Fruit fly (Drosophila melanogaster) whole organism, embryonic: ENCODE data around the gene CG14958.

Experiments used
- Atf-2 ChIP-seq: fragments of 200-800 bp; sonication (Bioruptor generic); optimal IDR thresholded peaks from 2 replicates; lab custom pipeline; 2016; ENCODE audit warnings: missing biosample characterization, missing genetic modification characterization
- CG10321 ChIP-seq: fragments of 200-800 bp; sonication (Bioruptor generic); IDR thresholded peaks from 2 replicates; pipeline ENCODE4 v1.3.6; 2022; ENCODE audit warnings: missing biosample characterization, missing genetic modification characterization
- CG12071 ChIP-seq: fragments of 200-800 bp; sonication (Bioruptor generic); optimal IDR thresholded peaks from 3 replicates; lab custom pipeline; 2018; ENCODE audit warnings: missing biosample characterization, mild to moderate bottlenecking, missing genetic modification characterization
- CG12155 ChIP-seq: fragments of 200-800 bp; sonication (Bioruptor generic); optimal IDR thresholded peaks from 3 replicates; lab custom pipeline; 2016; ENCODE audit warnings: missing biosample characterization, missing genetic modification characterization
- CG13424 ChIP-seq: fragments of 200-800 bp; sonication (Bioruptor generic); optimal IDR thresholded peaks from 2 replicates; lab custom pipeline; 2019; ENCODE audit warnings: missing biosample characterization, mild to moderate bottlenecking, missing genetic modification characterization, moderate library complexity
- CG14014 ChIP-seq: fragments of 200-800 bp; sonication (Bioruptor generic); IDR thresholded peaks from 2 replicates; pipeline ENCODE4 v1.3.6; 2022; ENCODE audit warnings: missing biosample characterization, missing genetic modification characterization
- CG15479 ChIP-seq: fragments of 200-800 bp; sonication (Bioruptor generic); optimal IDR thresholded peaks from 3 replicates; lab custom pipeline; 2019; ENCODE audit warnings: missing biosample characterization, mild to moderate bottlenecking, missing genetic modification characterization, moderate library complexity
- CG16815 ChIP-seq: fragments of 200-800 bp; sonication (Bioruptor generic); optimal IDR thresholded peaks from 3 replicates; lab custom pipeline; 2017; ENCODE audit warnings: missing biosample characterization, mild to moderate bottlenecking, missing genetic modification characterization
- CG17361 ChIP-seq: fragments of 200-800 bp; sonication (Bioruptor generic); IDR thresholded peaks from 3 replicates; pipeline ENCODE4 v1.3.6; 2022; ENCODE audit warnings: missing biosample characterization, missing genetic modification characterization
- CG17829 ChIP-seq: fragments of 200-800 bp; optimal IDR thresholded peaks from 2 replicates; lab custom pipeline; 2019; ENCODE audit warnings: missing biosample characterization, mild to moderate bottlenecking, missing genetic modification characterization, moderate library complexity
- CG30020 ChIP-seq: fragments of 200-800 bp; optimal IDR thresholded peaks from 2 replicates; lab custom pipeline; 2019; ENCODE audit warnings: missing biosample characterization, mild to moderate bottlenecking, missing genetic modification characterization, moderate library complexity
- CG30403 ChIP-seq: fragments of 200-800 bp; sonication (Bioruptor generic); optimal IDR thresholded peaks from 3 replicates; lab custom pipeline; 2016; ENCODE audit warnings: missing biosample characterization, missing genetic modification characterization
- CG3995 ChIP-seq: fragments of 200-800 bp; sonication (Bioruptor generic); optimal IDR thresholded peaks from 3 replicates; lab custom pipeline; 2016; ENCODE audit warnings: missing biosample characterization, missing genetic modification characterization
- CG42726 ChIP-seq: fragments of 200-800 bp; sonication (Bioruptor generic); IDR thresholded peaks from 2 replicates; pipeline ENCODE4 v1.3.6; 2022; ENCODE audit warnings: missing biosample characterization, missing genetic modification characterization; ENCODE audit not compliant: partially characterized antibody
- CG4328 ChIP-seq: fragments of 200-800 bp; sonication (Bioruptor generic); optimal IDR thresholded peaks from 3 replicates; lab custom pipeline; 2017; ENCODE audit warnings: missing biosample characterization, missing genetic modification reagents, missing genetic modification characterization
- CG43689 ChIP-seq: fragments of 200-800 bp; sonication (Bioruptor generic); IDR thresholded peaks from 2 replicates; pipeline ENCODE4 v1.3.6; 2022; ENCODE audit warnings: missing biosample characterization, missing genetic modification characterization
- CG7357 ChIP-seq: fragments of 200-800 bp; sonication (Bioruptor generic); IDR thresholded peaks from 3 replicates; pipeline ENCODE4 v1.3.6; 2022; ENCODE audit warnings: missing biosample characterization, missing genetic modification characterization
- CG9727 ChIP-seq: fragments of 200-800 bp; sonication (Bioruptor generic); optimal IDR thresholded peaks from 3 replicates; lab custom pipeline; 2017; ENCODE audit warnings: missing biosample characterization, mild to moderate bottlenecking, missing genetic modification characterization
- CG9876 ChIP-seq: fragments of 200-800 bp; sonication (Bioruptor generic); optimal IDR thresholded peaks from 2 replicates; lab custom pipeline; 2016; ENCODE audit warnings: missing biosample characterization, missing genetic modification characterization
- D ChIP-seq, 2 experiments: fragments of 200-800 bp in 1 of 2; fragments of >200 bp in 1 of 2; sonication (Bioruptor generic) in 1 of 2; optimal IDR thresholded peaks; 2 replicates in 1 of 2; 3 replicates in 1 of 2; lab custom pipeline; 2017; ENCODE audit warnings: mild to moderate bottlenecking in 1 of 2, missing biosample characterization in 1 of 2, missing genetic modification characterization in 1 of 2, missing genetic modification reagents in 1 of 2
- D19B ChIP-seq: fragments of 200-800 bp; sonication (Bioruptor generic); optimal IDR thresholded peaks from 2 replicates; lab custom pipeline; 2017; ENCODE audit warnings: missing biosample characterization, mild to moderate bottlenecking, missing genetic modification characterization
- Dbx ChIP-seq: fragments of 200-800 bp; sonication (Bioruptor generic); IDR thresholded peaks from 3 replicates; pipeline ENCODE4 v1.3.6; 2022; ENCODE audit warnings: missing biosample characterization, missing genetic modification characterization
- Dfd ChIP-seq, 2 experiments: fragments of >200 bp; optimal IDR thresholded peaks; 2 replicates each; lab custom pipeline; 2017; ENCODE audit warnings: missing biosample characterization in 2 of 2, missing genetic modification characterization in 2 of 2
- Dll ChIP-seq: fragments of 200-800 bp; sonication (Bioruptor generic); IDR thresholded peaks from 4 replicates; pipeline ENCODE4 v1.3.6; 2022; ENCODE audit warnings: missing biosample characterization, missing genetic modification characterization; ENCODE audit not compliant: partially characterized antibody
- Dref ChIP-seq: fragments of 200-800 bp; sonication (Bioruptor generic); IDR thresholded peaks from 2 replicates; pipeline ENCODE4 v1.3.6; 2022; ENCODE audit warnings: missing biosample characterization, missing genetic modification characterization
- Fer1 ChIP-seq: fragments of 200-800 bp; sonication (Bioruptor generic); optimal IDR thresholded peaks from 2 replicates; lab custom pipeline; 2017; ENCODE audit warnings: missing biosample characterization, mild to moderate bottlenecking, missing genetic modification characterization
- Lpt ChIP-seq: fragments of >200 bp; optimal IDR thresholded peaks from 2 replicates; lab custom pipeline; 2018; ENCODE audit warnings: missing biosample characterization, missing genetic modification characterization
- Scr ChIP-seq: fragments of 200-800 bp; sonication (Bioruptor generic); IDR thresholded peaks from 2 replicates; pipeline ENCODE4 v1.3.6; 2022; ENCODE audit warnings: missing biosample characterization, missing genetic modification characterization; ENCODE audit not compliant: partially characterized antibody
- Trl ChIP-seq, 3 experiments: fragments of >200 bp in 2 of 3; fragments of 200-800 bp in 1 of 3; sonication (Bioruptor generic) in 1 of 3; optimal IDR thresholded peaks; 2 replicates in 1 of 3; 3 replicates in 2 of 3; lab custom pipeline; 2016 to 2017; ENCODE audit warnings: missing biosample characterization in 1 of 3, missing genetic modification characterization in 1 of 3
- Xrp1 ChIP-seq: fragments of 200-800 bp; sonication (Bioruptor generic); IDR thresholded peaks from 2 replicates; pipeline ENCODE4 v1.3.6; 2022; ENCODE audit warnings: missing biosample characterization, missing genetic modification characterization
- az2 ChIP-seq: fragments of 200-800 bp; sonication (Bioruptor generic); optimal IDR thresholded peaks from 3 replicates; lab custom pipeline; 2016; ENCODE audit warnings: missing biosample characterization, missing genetic modification characterization
- cwo ChIP-seq: fragments of 200-800 bp; sonication (Bioruptor generic); optimal IDR thresholded peaks from 3 replicates; lab custom pipeline; 2017; ENCODE audit warnings: missing biosample characterization, missing genetic modification characterization, mild to moderate bottlenecking, moderate library complexity, missing genetic modification reagents
- da ChIP-seq: fragments of 200-800 bp; sonication (Bioruptor generic); optimal IDR thresholded peaks from 2 replicates; lab custom pipeline; 2016; ENCODE audit warnings: missing biosample characterization, missing genetic modification characterization
- danr ChIP-seq: fragments of 200-800 bp; sonication (Bioruptor generic); IDR thresholded peaks from 2 replicates; pipeline ENCODE4 v1.3.6; 2022; ENCODE audit warnings: missing biosample characterization, missing genetic modification characterization
- ken ChIP-seq: fragments of 200-800 bp; sonication (Bioruptor generic); IDR thresholded peaks from 3 replicates; pipeline ENCODE4 v1.3.6; 2022; ENCODE audit warnings: missing biosample characterization, missing genetic modification characterization
- knrl ChIP-seq: fragments of 200-800 bp; sonication (Bioruptor generic); IDR thresholded peaks from 3 replicates; pipeline ENCODE4 v1.3.6; 2022; ENCODE audit warnings: missing biosample characterization, missing genetic modification characterization; ENCODE audit not compliant: partially characterized antibody
- lilli ChIP-seq: fragments of 200-800 bp; sonication (Bioruptor generic); optimal IDR thresholded peaks from 3 replicates; lab custom pipeline; 2016; ENCODE audit warnings: missing biosample characterization, missing genetic modification characterization
- nerfin-1 ChIP-seq: fragments of 200-800 bp; sonication (Bioruptor generic); optimal IDR thresholded peaks from 3 replicates; lab custom pipeline; 2019; ENCODE audit warnings: missing biosample characterization, mild to moderate bottlenecking, missing genetic modification characterization, moderate library complexity
- run ChIP-seq: fragments of 200-800 bp; sonication (Bioruptor generic); optimal IDR thresholded peaks from 3 replicates; lab custom pipeline; 2018; ENCODE audit warnings: missing biosample characterization, mild to moderate bottlenecking, missing genetic modification characterization
- slou ChIP-seq: fragments of 200-800 bp; sonication (Bioruptor generic); optimal IDR thresholded peaks from 3 replicates; lab custom pipeline; 2016; ENCODE audit warnings: missing biosample characterization, missing genetic modification characterization
- stc ChIP-seq: fragments of 200-800 bp; sonication (Bioruptor generic); IDR thresholded peaks from 2 replicates; pipeline ENCODE4 v1.3.6; 2022; ENCODE audit warnings: missing biosample characterization, missing genetic modification characterization
- tna ChIP-seq: fragments of 200-800 bp; sonication (Bioruptor generic); IDR thresholded peaks from 2 replicates; pipeline ENCODE4 v1.3.6; 2022; ENCODE audit warnings: missing biosample characterization, missing genetic modification characterization; ENCODE audit not compliant: partially characterized antibody
- zen2 ChIP-seq: fragments of 200-800 bp; sonication (Bioruptor generic); IDR thresholded peaks from 3 replicates; pipeline ENCODE4 v1.3.6; 2022; ENCODE audit warnings: missing biosample characterization, missing genetic modification characterization; ENCODE audit not compliant: partially characterized antibody
- zfh1 ChIP-seq: fragments of 200-800 bp; sonication (Bioruptor generic); IDR thresholded peaks from 3 replicates; pipeline ENCODE4 v1.3.6; 2022; ENCODE audit warnings: missing biosample characterization, missing genetic modification characterization

CG14958 gene

dm6 chr3L:3150376-3150775, 39.4 kb upstream of the CG14958 start (continued):
- no peak for TF ChIP-seq Atf-2
- no peak for TF ChIP-seq D (optimal IDR thresholded peaks at IDR 0.05; lab: Kevin White, UChicago)
- no peak for TF ChIP-seq D (GFP tag; optimal IDR thresholded peaks at IDR 0.05; lab: Kevin White, UChicago)
- no peak for TF ChIP-seq CG30403 (GFP tag; lab: Kevin White, UChicago)
- TF ChIP-seq CG9727 (GFP tag; lab: Kevin White, UChicago) = no peak
- no peak for TF ChIP-seq knrl (GFP tag; lab: Robert Waterston, UW)

dm6 chr3L:3157651-3158050, 32.1 kb upstream of the CG14958 start:
- TF ChIP-seq CG9876 (GFP tag; lab: Kevin White, UChicago) (no peak), CG3995 (GFP tag; lab: Kevin White, UChicago) (no peak), CG12071 (GFP tag; lab: Kevin White, UChicago) (no peak), CG43689 (GFP tag; lab: Robert Waterston, UW) (no peak)

DNA sequence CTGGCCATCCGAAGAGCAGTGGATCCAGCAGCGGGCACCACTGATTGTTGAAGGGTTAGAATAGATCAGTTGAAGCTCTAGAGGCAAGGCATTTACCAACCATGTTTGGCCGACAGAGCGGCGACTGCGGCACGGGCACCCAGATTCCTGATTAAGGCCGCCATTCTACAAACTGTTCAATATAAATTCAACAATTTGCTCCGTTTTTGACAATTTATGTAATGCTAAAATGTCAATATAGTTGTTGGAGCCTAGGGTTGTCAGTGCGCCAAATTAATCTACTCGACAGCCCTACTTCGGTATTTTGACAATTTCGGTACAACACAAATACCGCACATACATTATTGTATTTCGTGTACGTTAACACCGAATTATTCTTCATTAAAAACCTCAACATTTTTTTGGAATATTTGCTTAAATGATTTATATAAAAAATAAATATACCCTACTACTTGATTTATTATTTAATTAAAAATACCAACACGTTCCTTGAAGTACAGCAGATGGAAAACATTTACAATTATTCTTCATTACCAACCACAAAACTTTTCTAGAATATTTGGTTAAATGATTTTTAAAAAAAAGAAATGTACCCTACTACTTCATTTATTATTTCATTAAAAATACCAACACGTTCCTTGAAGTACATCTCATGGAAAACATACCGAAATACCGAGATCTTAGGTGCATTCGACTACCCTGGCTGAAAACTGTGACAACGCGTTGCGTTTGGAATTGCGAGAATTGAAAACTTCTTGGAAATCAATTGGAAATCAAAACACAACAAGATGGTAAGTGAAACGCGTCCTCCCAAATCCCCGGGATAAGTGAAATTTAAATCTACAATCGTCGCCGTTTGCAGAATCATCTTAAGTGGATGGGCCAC, 30.2 kb upstream of the CG14958 start, which contains the start of the genes ND-30 and CG15812:
Gene ND-30 (minus strand): TSS at position 270 of the 886 bp plus-strand sequence.
Gene CG15812 (plus strand): TSS at position 683 of the 886 bp plus-strand sequence.
- no peak for TF ChIP-seq tna
- TF ChIP-seq Fer1 = no peak
- no peak for TF ChIP-seq CG7357 (GFP tag; lab: Robert Waterston, UW)
- TF ChIP-seq CG30020 = peak; percentile 92
- no peak for TF ChIP-seq Dbx (GFP tag; lab: Robert Waterston, UW)
- TF ChIP-seq zen2 (GFP tag; lab: Robert Waterston, UW) = no peak
- TF ChIP-seq da (GFP tag; lab: Kevin White, UChicago) = no peak
- peak; percentile 11 for TF ChIP-seq lilli (GFP tag; lab: Kevin White, UChicago)
- peak; percentile 46 for TF ChIP-seq CG17829 (tag; lab: Kevin White, UChicago)
- TF ChIP-seq CG10321 (GFP tag; lab: Robert Waterston, UW) = no peak
- TF ChIP-seq CG42726 (GFP tag; lab: Robert Waterston, UW) = no peak
- TF ChIP-seq Trl (optimal IDR thresholded peaks at IDR 0.05; lab: Kevin White, UChicago) = no peak
- TF ChIP-seq Trl (GFP tag; optimal IDR thresholded peaks at IDR 0.05; lab: Kevin White, UChicago) = no peak
- no peak for TF ChIP-seq slou (GFP tag; lab: Kevin White, UChicago)
- TF ChIP-seq ken = no peak
- TF ChIP-seq run (tag; lab: Kevin White, UChicago) = no peak
- peak; percentile 4 for TF ChIP-seq CG9727 (GFP tag; lab: Kevin White, UChicago)
- no peak for TF ChIP-seq danr (GFP tag; lab: Robert Waterston, UW)
- no peak for TF ChIP-seq CG16815 (GFP tag; lab: Kevin White, UChicago)
- no peak for TF ChIP-seq CG15479 (GFP tag; lab: Kevin White, UChicago)
- peak; percentile 3 for TF ChIP-seq nerfin-1 (tag; lab: Kevin White, UChicago)
- no peak; the same call in 2 of the 3 replicates for TF ChIP-seq CG17361 (GFP tag; lab: Robert Waterston, UW)
- no peak for TF ChIP-seq Atf-2
- no peak for TF ChIP-seq stc
- no peak for TF ChIP-seq cwo (GFP tag; lab: Kevin White, UChicago)
- TF ChIP-seq zfh1 (GFP tag; lab: Robert Waterston, UW) = no peak
- TF ChIP-seq CG12155 (GFP tag; lab: Kevin White, UChicago) = no peak
- peak; percentile 38 for TF ChIP-seq CG13424 (tag; lab: Kevin White, UChicago)
- no peak for TF ChIP-seq Dref (GFP tag; lab: Robert Waterston, UW)
- no peak for TF ChIP-seq Dfd (GFP tag; optimal IDR thresholded peaks at IDR 0.05; lab: Kevin White, UChicago)
- no peak for TF ChIP-seq D19B
- no peak; the same call in 1 of the 2 replicates for TF ChIP-seq Xrp1 (GFP tag; lab: Robert Waterston, UW)
- TF ChIP-seq Lpt = no peak
- peak; percentile 25 for TF ChIP-seq az2 (GFP tag; lab: Kevin White, UChicago)
- TF ChIP-seq Dll (GFP tag; lab: Robert Waterston, UW) = 0 out of 4 replicates have a peak, but pooled peaks have one; percentile 14
- TF ChIP-seq Scr (GFP tag; lab: Robert Waterston, UW) = no peak
- TF ChIP-seq CG4328 (GFP tag; lab: Kevin White, UChicago) = no peak
- TF ChIP-seq CG14014 (GFP tag; lab: Robert Waterston, UW) = no peak
